Fruit fly (Drosophila melanogaster): ENCODE measurements around the gene CG13101.

The CG13101 gene

DNA sequence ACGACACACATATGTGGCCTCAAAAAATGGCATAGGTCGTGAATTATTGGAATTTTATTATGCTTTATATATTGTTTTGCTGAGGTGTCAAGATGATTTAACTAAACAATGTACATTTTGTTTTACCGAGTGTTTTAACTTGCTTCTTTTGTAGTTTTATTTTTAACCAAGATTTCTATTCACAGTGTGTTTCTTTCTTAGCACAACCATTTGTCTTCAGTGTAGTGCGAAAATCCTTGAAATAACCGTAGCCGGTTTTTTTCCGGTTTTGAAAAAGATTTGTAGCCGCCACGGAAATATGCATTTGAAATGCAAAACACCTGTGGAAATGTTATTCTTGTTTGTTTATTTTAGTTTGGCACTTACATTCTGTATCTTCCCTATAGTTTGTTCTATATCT is 27.5 kb downstream of the CG13101 start:
- TF ChIP-seq h (optimal IDR thresholded peaks at IDR 0.05), result no peak
- TF ChIP-seq Myc (optimal IDR thresholded peaks at IDR 0.05), result no peak
- no peak for TF ChIP-seq Sin3A (optimal IDR thresholded peaks at IDR 0.05)
- no peak for TF ChIP-seq insv (optimal IDR thresholded peaks at IDR 0.05)
- no peak for TF ChIP-seq psq (optimal IDR thresholded peaks at IDR 0.05)
- no peak for TF ChIP-seq ttk (optimal IDR thresholded peaks at IDR 0.05)

DNA sequence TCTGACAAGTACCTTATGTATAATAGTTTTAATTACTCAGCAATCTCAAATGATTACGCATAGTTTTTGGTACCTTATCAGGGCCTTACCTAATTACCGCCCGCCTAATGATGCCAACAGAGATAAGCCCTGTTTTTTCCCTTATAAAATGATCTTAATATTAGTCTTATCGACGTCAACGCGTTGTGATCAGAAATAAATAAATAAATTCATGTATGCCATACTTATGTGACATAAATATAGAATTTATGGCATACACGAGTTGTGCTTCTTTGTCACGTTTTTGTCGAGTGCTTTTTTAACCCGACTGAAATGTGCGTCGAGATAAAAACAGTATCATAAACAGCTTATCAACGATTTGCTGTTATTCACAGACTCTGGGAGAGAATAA is 28.3 kb downstream of the CG13101 start:
- TF ChIP-seq psq (optimal IDR thresholded peaks at IDR 0.05), result no peak
- TF ChIP-seq Sin3A (optimal IDR thresholded peaks at IDR 0.05), result no peak
- no peak for TF ChIP-seq ttk (optimal IDR thresholded peaks at IDR 0.05)
- no peak for TF ChIP-seq Myc (optimal IDR thresholded peaks at IDR 0.05)
- TF ChIP-seq insv (optimal IDR thresholded peaks at IDR 0.05), result no peak

DNA sequence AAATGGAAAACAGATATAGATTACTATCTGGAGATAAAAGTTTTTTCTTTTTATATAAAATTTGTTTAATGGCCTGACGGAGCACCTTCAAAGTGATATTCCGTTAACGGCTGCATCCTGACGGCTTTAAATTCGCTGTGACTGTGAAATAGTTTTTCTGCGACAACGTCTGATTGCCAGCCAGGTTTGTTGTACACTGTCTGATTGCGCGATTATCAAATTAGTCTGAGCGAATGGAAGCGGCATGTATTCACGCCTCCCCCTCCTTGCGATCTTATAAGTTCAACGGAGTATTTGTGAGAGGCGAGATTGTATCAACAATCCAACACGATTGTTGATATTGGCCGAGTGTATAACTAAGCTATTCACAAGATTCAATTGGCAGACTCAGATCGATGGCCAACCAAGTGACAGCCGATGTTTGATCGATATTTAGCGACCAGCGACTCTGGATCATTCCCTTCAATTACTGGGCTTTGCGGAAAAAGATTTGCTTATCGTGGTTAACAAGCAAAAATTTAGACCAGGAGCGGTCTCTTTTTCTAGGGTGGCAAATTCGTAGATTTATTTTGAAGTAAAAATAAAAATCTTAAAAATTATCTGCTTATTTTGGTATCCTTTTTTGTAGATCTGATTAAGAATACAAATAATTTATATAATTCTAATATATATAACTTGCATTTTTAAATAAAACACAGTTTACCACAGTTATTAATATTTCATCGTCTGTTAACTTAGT is 28.9 kb downstream of the CG13101 start:
- no peak for TF ChIP-seq psq (optimal IDR thresholded peaks at IDR 0.05)

- no peak for TF ChIP-seq Myc (optimal IDR thresholded peaks at IDR 0.05)
- no peak for TF ChIP-seq Sin3A (optimal IDR thresholded peaks at IDR 0.05)
- TF ChIP-seq psq (optimal IDR thresholded peaks at IDR 0.05), result no peak
- TF ChIP-seq ttk (optimal IDR thresholded peaks at IDR 0.05), result no peak
- TF ChIP-seq insv (optimal IDR thresholded peaks at IDR 0.05), result no peak
- TF ChIP-seq h (optimal IDR thresholded peaks at IDR 0.05), result no peak
Observed at dm6 chr2L:8952194-8953037, 32.3 kb downstream of the CG13101 start.

dm6 chr2L:8951184-8951934 is 33.3 kb downstream of the CG13101 start, which contains the start of gene C1GalTA:
Gene C1GalTA (minus strand): TSS chr2L:8951216.
- TF ChIP-seq ttk (optimal IDR thresholded peaks at IDR 0.05), result no peak
- TF ChIP-seq insv (optimal IDR thresholded peaks at IDR 0.05), result no peak
- TF ChIP-seq Myc (optimal IDR thresholded peaks at IDR 0.05), result no peak
- no peak for TF ChIP-seq h (optimal IDR thresholded peaks at IDR 0.05)
- no peak for TF ChIP-seq Sin3A (optimal IDR thresholded peaks at IDR 0.05)
- no peak for TF ChIP-seq psq (optimal IDR thresholded peaks at IDR 0.05)

DNA sequence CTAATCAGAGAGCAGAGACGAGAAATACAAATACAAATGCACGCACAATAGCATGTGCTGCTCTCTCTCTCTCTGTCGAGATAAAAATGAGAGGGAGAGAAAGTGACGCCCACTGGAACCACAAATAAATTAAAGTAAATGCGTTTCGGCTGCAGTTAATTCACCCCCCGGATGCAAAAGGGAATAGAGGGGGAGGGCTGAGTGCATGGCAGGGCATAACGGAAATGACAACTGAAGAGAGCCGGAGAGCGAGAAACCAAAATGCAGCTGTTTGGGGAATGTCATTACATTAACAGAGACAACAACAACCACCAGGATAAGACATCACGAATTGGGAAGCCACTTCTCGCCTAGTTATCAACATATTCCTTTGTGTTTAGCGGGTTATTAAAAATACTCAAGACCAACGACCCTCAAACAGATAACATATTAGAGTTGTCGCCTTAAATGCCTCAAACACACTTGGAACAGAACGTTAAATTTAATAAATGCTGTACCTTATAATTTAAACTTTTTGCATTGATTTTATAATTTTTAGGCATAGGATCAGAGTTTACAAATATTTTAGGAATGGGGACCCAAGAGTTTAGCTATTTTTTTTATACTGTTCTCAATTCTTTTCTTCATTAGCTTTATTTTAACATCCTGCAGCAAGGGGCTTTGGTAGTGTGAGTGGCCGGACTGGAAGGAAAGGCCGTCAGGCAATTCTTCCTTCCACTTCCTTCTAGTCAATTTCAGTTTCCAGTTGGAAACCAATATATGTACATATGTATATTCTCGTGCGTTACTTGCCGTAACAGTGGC is 34.6 kb downstream of the CG13101 start:
- TF ChIP-seq h (optimal IDR thresholded peaks at IDR 0.05) (no peak), Sin3A (optimal IDR thresholded peaks at IDR 0.05) (no peak), Myc (optimal IDR thresholded peaks at IDR 0.05) (no peak), ttk (optimal IDR thresholded peaks at IDR 0.05) (no peak), insv (optimal IDR thresholded peaks at IDR 0.05) (no peak), psq (optimal IDR thresholded peaks at IDR 0.05) (no peak)

- no peak for TF ChIP-seq Myc (optimal IDR thresholded peaks at IDR 0.05)
- TF ChIP-seq h (optimal IDR thresholded peaks at IDR 0.05), result no peak
Observed at dm6 chr2L:8948650-8949049, 36.0 kb downstream of the CG13101 start.

DNA sequence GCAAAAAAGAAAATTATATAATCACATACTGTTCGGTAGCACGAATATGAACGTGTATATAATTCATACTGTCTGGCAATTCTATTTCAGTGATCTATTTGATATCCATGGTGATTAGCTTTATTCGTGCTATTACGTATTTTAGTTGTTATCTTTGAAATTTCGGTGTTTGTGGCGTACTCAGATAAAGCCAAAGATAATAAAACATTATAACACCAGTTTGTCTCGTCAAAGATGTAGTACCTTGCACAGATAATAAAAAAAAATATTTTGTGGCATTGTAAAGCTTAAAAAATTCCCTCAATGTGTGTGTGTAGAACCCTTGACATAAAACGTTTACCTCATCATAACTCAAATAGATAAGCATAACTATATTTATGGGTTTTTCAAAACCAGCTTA is 36.7 kb downstream of the CG13101 start:
- no peak for TF ChIP-seq insv (optimal IDR thresholded peaks at IDR 0.05)
- TF ChIP-seq Sin3A (optimal IDR thresholded peaks at IDR 0.05), result no peak
- no peak for TF ChIP-seq Myc (optimal IDR thresholded peaks at IDR 0.05)
- no peak for TF ChIP-seq psq (optimal IDR thresholded peaks at IDR 0.05)
- TF ChIP-seq h (optimal IDR thresholded peaks at IDR 0.05), result no peak
- no peak for TF ChIP-seq ttk (optimal IDR thresholded peaks at IDR 0.05)

- no peak for TF ChIP-seq Myc (optimal IDR thresholded peaks at IDR 0.05)
- no peak for TF ChIP-seq insv (optimal IDR thresholded peaks at IDR 0.05)
- no peak for TF ChIP-seq psq (optimal IDR thresholded peaks at IDR 0.05)
- no peak for TF ChIP-seq Sin3A (optimal IDR thresholded peaks at IDR 0.05)
- TF ChIP-seq ttk (optimal IDR thresholded peaks at IDR 0.05), result no peak
- no peak for TF ChIP-seq h (optimal IDR thresholded peaks at IDR 0.05)
Observed at dm6 chr2L:8946718-8947316, 37.9 kb downstream of the CG13101 start, which contains the start of gene CG46397. Gene CG46397 (plus strand): TSS chr2L:8947266.

DNA sequence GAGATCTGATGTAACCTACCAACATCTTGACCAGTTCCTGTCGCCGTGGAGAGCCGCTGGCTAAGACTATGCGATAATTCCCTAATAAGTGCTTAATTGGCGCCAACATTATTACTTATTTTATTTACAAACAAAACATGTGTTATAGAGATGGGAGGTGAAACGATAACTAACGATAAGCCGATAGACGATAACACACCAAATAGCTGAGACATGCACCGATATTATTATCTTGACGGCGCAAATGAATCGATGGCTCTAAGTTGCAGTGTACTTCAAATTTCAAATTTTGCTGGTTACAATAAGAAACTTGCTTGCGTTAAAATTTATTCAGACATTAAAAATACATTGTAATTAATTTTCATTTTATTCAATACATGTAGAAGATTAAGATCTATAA is 41.6 kb downstream of the CG13101 start, which contains the start of gene CG9515:
CG9515 (minus strand) TSS at position 148 of the 400 bp plus-strand sequence.
- TF ChIP-seq ttk (optimal IDR thresholded peaks at IDR 0.05) (no peak), h (optimal IDR thresholded peaks at IDR 0.05) (no peak), Sin3A (optimal IDR thresholded peaks at IDR 0.05) (no peak), Myc (optimal IDR thresholded peaks at IDR 0.05) (no peak), psq (optimal IDR thresholded peaks at IDR 0.05) (no peak), insv (optimal IDR thresholded peaks at IDR 0.05) (no peak)

DNA sequence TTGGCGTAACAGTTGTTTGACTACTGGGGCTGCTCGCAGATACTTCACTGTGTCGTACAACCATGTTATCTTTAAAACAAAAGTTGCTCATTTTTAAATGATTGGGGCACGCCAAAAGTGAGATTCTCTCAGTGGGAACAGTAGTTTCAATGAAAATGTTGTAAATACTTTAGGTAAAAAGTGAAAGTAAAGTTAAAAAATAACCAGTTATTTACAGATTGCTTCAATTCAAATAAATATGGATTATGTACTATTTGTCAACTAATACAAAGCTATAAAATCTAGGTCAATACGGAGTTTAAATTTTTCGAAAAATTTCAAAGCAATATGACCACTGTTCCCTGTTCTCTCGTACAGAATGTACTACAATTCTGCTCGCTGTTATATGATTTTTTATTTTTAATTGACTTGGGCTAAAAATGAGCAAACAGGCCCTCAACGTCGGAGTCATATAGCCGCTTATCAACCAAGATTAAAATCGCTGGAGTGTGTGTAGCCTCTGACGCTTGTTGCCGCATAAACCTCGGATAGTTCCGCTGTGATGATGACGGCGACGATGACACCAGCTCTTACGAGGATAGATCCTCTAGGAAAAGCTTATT is 42.8 kb downstream of the CG13101 start, which contains the start of gene Argl:
Argl (minus strand) TSS at position 370 of the 602 bp plus-strand sequence.
- TF ChIP-seq h (optimal IDR thresholded peaks at IDR 0.05) (no peak), insv (optimal IDR thresholded peaks at IDR 0.05) (no peak), Myc (optimal IDR thresholded peaks at IDR 0.05) (no peak), ttk (optimal IDR thresholded peaks at IDR 0.05) (no peak), Sin3A (optimal IDR thresholded peaks at IDR 0.05) (no peak)

All from Kc167 (cell line).